Fruit fly (Drosophila melanogaster): ENCODE data around the gene y.

The y gene

dm6 chrX:350266-350665 lies 6.0 kb upstream of the y start, which contains the start of gene CG43181:
Gene CG43181 (plus strand): TSS chrX:350566.
- TF ChIP-seq ttk (optimal IDR thresholded peaks at IDR 0.05) (no peak), psq (optimal IDR thresholded peaks at IDR 0.05) (no peak), h (optimal IDR thresholded peaks at IDR 0.05) (no peak), insv (optimal IDR thresholded peaks at IDR 0.05) (no peak)

- no peak for TF ChIP-seq insv (optimal IDR thresholded peaks at IDR 0.05)
- TF ChIP-seq ttk (optimal IDR thresholded peaks at IDR 0.05): no peak
- no peak for TF ChIP-seq h (optimal IDR thresholded peaks at IDR 0.05)
- no peak for TF ChIP-seq Sin3A (optimal IDR thresholded peaks at IDR 0.05)
- no peak for TF ChIP-seq Myc (optimal IDR thresholded peaks at IDR 0.05)
- no peak for TF ChIP-seq psq (optimal IDR thresholded peaks at IDR 0.05)
Observed at dm6 chrX:350970-351369, 5.3 kb upstream of the y start.

DNA sequence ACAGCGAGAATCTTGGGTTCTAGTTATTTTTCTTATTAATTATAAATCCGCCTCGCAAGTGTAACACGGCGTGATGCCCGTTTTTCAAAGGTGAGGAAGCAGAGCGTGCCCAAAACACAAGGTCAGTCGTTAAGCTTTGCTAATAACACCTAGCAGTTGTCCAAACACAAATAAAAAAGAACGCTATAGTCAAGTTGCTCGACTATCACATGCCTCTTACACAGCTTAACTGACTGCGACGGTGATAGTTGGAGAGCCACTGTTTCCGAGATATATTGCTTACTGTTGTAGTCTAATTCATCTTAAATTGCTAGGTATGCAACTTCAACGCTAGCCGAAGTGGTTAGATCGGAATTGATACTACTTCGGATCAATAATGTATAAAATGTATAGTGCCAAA lies 4.7 kb upstream of the y start:
- TF ChIP-seq Myc (optimal IDR thresholded peaks at IDR 0.05): no peak
- no peak for TF ChIP-seq insv (optimal IDR thresholded peaks at IDR 0.05)
- no peak for TF ChIP-seq h (optimal IDR thresholded peaks at IDR 0.05)
- TF ChIP-seq ttk (optimal IDR thresholded peaks at IDR 0.05): no peak
- no peak for TF ChIP-seq psq (optimal IDR thresholded peaks at IDR 0.05)
- TF ChIP-seq Sin3A (optimal IDR thresholded peaks at IDR 0.05): no peak

DNA sequence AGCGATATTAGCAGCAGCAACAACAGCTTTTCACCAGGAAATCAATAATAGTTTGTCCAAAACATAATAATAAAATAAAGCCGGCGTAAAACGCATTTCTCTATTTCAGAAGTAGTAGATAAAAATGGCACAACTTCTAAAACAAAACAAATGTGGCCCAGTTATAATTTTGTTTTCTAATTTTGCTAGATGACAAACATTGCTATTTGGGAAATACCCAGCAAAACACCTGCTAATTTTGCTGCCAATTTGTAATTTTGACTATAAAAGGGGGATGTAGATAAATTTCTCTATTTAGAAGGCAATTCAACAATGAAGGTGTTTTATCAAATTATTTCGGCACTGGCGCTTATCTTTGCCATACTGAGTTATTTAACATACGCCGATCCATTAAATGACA lies 3.5 kb upstream of the y start, which contains the start of gene CG43182:
Gene CG43182 (plus strand): TSS at position 301 of the 400 bp plus-strand sequence.
- TF ChIP-seq Myc (optimal IDR thresholded peaks at IDR 0.05) (no peak), psq (optimal IDR thresholded peaks at IDR 0.05) (no peak), ttk (optimal IDR thresholded peaks at IDR 0.05) (no peak), Sin3A (optimal IDR thresholded peaks at IDR 0.05) (no peak), insv (optimal IDR thresholded peaks at IDR 0.05) (no peak), h (optimal IDR thresholded peaks at IDR 0.05) (no peak)

DNA sequence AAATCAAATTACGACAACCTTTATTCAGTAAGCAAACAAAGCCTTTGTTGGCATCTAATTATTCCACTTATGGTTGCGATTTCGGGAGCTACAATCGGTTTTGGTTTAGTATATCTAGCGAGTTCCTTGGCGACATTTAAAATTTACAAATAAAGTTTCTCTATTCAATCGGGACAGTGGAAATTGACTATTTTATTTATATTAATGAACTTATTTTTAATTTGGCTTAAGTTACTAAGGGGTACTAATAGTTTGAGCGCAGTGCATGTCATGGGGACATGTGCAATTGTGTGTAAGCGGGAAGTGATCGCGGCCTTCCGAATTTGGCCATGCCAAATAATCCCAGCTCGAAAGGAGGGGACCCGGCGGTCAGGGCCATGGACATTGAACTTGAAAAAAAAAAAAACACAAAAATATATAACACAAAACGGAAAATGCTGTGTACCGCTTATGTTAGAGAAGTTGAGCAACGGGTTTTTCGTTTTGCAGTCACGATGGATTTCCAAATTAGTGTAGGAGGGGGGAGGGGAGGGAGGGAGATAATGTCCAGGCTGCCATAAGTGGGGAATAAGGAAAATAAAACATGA lies 2.3 kb upstream of the y start:
- no peak for TF ChIP-seq psq (optimal IDR thresholded peaks at IDR 0.05)
- TF ChIP-seq h (optimal IDR thresholded peaks at IDR 0.05): no peak
- no peak for TF ChIP-seq ttk (optimal IDR thresholded peaks at IDR 0.05)
- TF ChIP-seq Myc (optimal IDR thresholded peaks at IDR 0.05): no peak
- no peak for TF ChIP-seq Sin3A (optimal IDR thresholded peaks at IDR 0.05)
- TF ChIP-seq insv (optimal IDR thresholded peaks at IDR 0.05): no peak

DNA sequence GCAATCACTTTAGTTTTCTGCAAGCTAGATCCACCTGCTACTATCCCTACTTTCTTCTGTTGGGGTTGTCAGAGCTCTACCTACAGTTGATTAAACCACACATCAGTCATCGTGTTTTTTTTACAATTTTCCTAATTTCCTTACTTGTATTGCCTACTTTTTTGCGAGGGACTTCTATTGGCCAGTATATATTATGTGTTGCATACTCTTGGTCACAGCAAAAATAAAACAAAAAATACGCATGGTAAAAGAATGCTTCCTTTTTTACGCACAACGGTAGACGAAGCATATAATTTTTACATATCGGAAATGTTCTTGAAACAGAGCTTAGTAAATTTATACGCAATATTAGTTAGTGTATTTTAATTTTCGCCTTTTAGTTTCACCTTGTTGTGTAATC lies 5.1 kb downstream of the y start:
- TF ChIP-seq h (optimal IDR thresholded peaks at IDR 0.05): no peak
- TF ChIP-seq Myc (optimal IDR thresholded peaks at IDR 0.05): no peak
- TF ChIP-seq ttk (optimal IDR thresholded peaks at IDR 0.05): no peak
- TF ChIP-seq psq (optimal IDR thresholded peaks at IDR 0.05): no peak
- no peak for TF ChIP-seq Sin3A (optimal IDR thresholded peaks at IDR 0.05)
- no peak for TF ChIP-seq insv (optimal IDR thresholded peaks at IDR 0.05)

- TF ChIP-seq psq (optimal IDR thresholded peaks at IDR 0.05): no peak
- TF ChIP-seq insv (optimal IDR thresholded peaks at IDR 0.05): no peak
- TF ChIP-seq h (optimal IDR thresholded peaks at IDR 0.05): no peak
- TF ChIP-seq Myc (optimal IDR thresholded peaks at IDR 0.05): no peak
- no peak for TF ChIP-seq ttk (optimal IDR thresholded peaks at IDR 0.05)
- TF ChIP-seq Sin3A (optimal IDR thresholded peaks at IDR 0.05): no peak
Observed at dm6 chrX:362073-362674, 5.9 kb downstream of the y start.

DNA sequence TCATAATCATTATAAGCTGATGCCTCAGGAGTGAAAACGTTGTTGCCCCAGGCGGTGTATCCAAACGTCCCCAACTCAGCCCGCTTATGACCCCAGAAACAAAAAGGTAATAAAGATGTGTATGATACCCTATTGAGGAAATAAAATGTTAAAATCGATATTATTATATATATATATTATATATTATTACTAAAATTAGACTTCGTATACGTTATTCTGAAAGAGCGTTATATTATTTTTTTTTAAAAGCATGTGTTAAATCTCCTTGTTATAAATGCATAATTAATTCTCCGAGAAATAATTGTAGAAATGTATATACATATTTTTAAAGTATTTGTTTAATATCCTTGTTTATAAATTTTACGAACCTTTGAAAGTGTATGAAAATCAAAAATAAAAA lies 7.7 kb downstream of the y start:
- TF ChIP-seq ttk (optimal IDR thresholded peaks at IDR 0.05) (no peak), Myc (optimal IDR thresholded peaks at IDR 0.05) (no peak), Sin3A (optimal IDR thresholded peaks at IDR 0.05) (no peak), h (optimal IDR thresholded peaks at IDR 0.05) (no peak), insv (optimal IDR thresholded peaks at IDR 0.05) (no peak), psq (optimal IDR thresholded peaks at IDR 0.05) (no peak)

dm6 chrX:366854-367253 lies 10.5 kb downstream of the y start:
- TF ChIP-seq h (optimal IDR thresholded peaks at IDR 0.05): no peak
- no peak for TF ChIP-seq ttk (optimal IDR thresholded peaks at IDR 0.05)
- TF ChIP-seq psq (optimal IDR thresholded peaks at IDR 0.05): no peak
- TF ChIP-seq Sin3A (optimal IDR thresholded peaks at IDR 0.05): no peak
- no peak for TF ChIP-seq Myc (optimal IDR thresholded peaks at IDR 0.05)
- no peak for TF ChIP-seq insv (optimal IDR thresholded peaks at IDR 0.05)

DNA sequence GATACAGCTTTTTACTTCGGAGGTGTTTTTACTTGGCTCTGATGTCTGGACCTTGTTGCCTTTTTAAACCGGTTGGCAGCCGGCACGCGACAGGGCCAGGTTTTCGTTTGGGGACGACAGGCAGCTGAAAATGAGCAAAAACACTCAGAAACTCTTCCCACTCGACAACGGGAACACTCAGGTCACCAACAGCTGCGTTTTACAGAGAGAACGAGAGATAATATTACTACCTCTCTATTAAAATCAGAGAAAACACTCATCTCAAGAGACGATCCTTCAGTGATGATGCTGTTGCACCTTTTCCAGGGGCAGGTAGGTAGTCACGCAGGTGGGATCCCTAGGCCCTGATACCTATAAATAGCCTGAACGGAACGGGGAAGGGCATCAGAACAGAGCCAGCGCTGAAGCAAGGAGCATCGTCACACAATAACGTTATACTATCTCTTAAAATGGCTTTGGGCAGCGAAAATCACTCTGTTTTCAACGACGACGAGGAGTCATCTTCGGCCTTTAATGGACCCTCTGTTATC lies 13.4 kb downstream of the y start, which contains the start of gene ac:
Gene ac (plus strand): TSS at position 387 of the 530 bp plus-strand sequence.
- TF ChIP-seq h (optimal IDR thresholded peaks at IDR 0.05) (no peak), Sin3A (optimal IDR thresholded peaks at IDR 0.05) (no peak), Myc (optimal IDR thresholded peaks at IDR 0.05) (no peak), ttk (optimal IDR thresholded peaks at IDR 0.05) (no peak), psq (optimal IDR thresholded peaks at IDR 0.05) (no peak), insv (optimal IDR thresholded peaks at IDR 0.05) (no peak)

dm6 chrX:377388-377787 lies 21.1 kb downstream of the y start:
- no peak for TF ChIP-seq insv (optimal IDR thresholded peaks at IDR 0.05)
- no peak for TF ChIP-seq ttk (optimal IDR thresholded peaks at IDR 0.05)
- TF ChIP-seq Sin3A (optimal IDR thresholded peaks at IDR 0.05): no peak
- TF ChIP-seq h (optimal IDR thresholded peaks at IDR 0.05): no peak
- TF ChIP-seq Myc (optimal IDR thresholded peaks at IDR 0.05): no peak
- no peak for TF ChIP-seq psq (optimal IDR thresholded peaks at IDR 0.05)

- TF ChIP-seq psq (optimal IDR thresholded peaks at IDR 0.05): no peak
- no peak for TF ChIP-seq h (optimal IDR thresholded peaks at IDR 0.05)
Observed at dm6 chrX:378341-378740, 22.0 kb downstream of the y start.

- TF ChIP-seq psq (optimal IDR thresholded peaks at IDR 0.05) (no peak), ttk (optimal IDR thresholded peaks at IDR 0.05) (no peak), h (optimal IDR thresholded peaks at IDR 0.05) (no peak), Sin3A (optimal IDR thresholded peaks at IDR 0.05) (no peak), Myc (optimal IDR thresholded peaks at IDR 0.05) (no peak)
Observed at dm6 chrX:379527-379926, 23.2 kb downstream of the y start.
